Worm (Caenorhabditis elegans): ENCODE data around the gene Y7A5A.20.

DNA sequence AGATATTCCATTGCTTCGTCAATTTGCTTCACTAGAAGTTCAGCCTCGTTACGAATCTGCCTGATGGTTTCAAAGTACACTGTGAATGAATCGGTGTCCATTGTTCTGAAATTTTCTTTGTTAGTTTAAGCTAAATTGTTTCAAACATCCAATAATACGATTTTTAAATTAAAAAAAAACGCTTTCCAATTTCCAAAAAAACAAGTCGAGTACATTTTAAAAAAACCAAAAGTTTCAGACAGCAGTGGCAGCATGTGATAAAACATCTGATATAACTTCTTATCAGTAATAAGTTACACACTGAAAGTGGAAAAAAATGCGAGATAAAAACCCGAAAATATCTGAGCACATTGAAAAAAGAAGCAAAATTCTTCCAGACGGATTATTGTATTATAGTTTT is 28.6 kb upstream of the Y7A5A.20 start, which contains the start of gene Y7A5A.6:
- TF ChIP-seq W03F9.2 (tag; optimal IDR thresholded peaks at IDR 0.05) (no peak), him-1 (tag; optimal IDR thresholded peaks at IDR 0.05) (no peak)

Data from whole organism, L4/young adult.